Worm (Caenorhabditis elegans) whole organism, mixed stage, embryonic: ENCODE measurements around the gene twk-39.

Source experiments
- M03D4.4 ChIP-seq: sonication (generic microtip); optimal IDR thresholded peaks from 2 replicates; lab custom pipeline; 2017; ENCODE audit warnings: mild to moderate bottlenecking, missing genetic modification characterization, missing compliant biosample characterization
- elt-1 ChIP-seq: sonication (generic microtip); optimal IDR thresholded peaks from 2 replicates; lab custom pipeline; 2017; ENCODE audit warnings: missing genetic modification characterization, mild to moderate bottlenecking, missing compliant biosample characterization, antibody characterized with exemption, moderate library complexity, borderline replicate concordance; ENCODE audit not compliant: insufficient read depth
- ham-2 ChIP-seq: fragments of 200-800 bp; sonication (Bioruptor generic); optimal IDR thresholded peaks from 2 replicates; lab custom pipeline; 2018; ENCODE audit warnings: mild to moderate bottlenecking, missing genetic modification characterization, missing compliant biosample characterization
- lsy-2 ChIP-seq: fragments of 150-350 bp; optimal IDR thresholded peaks from 2 replicates; lab custom pipeline; 2014; ENCODE audit warnings: missing biosample characterization, missing genetic modification characterization
- nhr-28 ChIP-seq: fragments of 150-350 bp; optimal IDR thresholded peaks from 2 replicates; lab custom pipeline; 2014; ENCODE audit warnings: missing biosample characterization, missing genetic modification characterization
- nhr-76 ChIP-seq: sonication (generic microtip); optimal IDR thresholded peaks from 2 replicates; lab custom pipeline; 2017; ENCODE audit warnings: missing biosample characterization, missing genetic modification characterization
- pha-4 ChIP-seq: fragments of 150-350 bp; optimal IDR thresholded peaks from 2 replicates; lab custom pipeline; 2018; ENCODE audit warnings: missing biosample characterization, missing genetic modification reagents, missing genetic modification characterization
- snpc-4 ChIP-seq: fragments of 150-350 bp; optimal IDR thresholded peaks from 2 replicates; lab custom pipeline; 2014; ENCODE audit warnings: missing biosample characterization, missing genetic modification characterization
- ztf-11 ChIP-seq: fragments of 150-350 bp; optimal IDR thresholded peaks from 2 replicates; lab custom pipeline; 2014; ENCODE audit warnings: missing biosample characterization, missing genetic modification characterization

DNA sequence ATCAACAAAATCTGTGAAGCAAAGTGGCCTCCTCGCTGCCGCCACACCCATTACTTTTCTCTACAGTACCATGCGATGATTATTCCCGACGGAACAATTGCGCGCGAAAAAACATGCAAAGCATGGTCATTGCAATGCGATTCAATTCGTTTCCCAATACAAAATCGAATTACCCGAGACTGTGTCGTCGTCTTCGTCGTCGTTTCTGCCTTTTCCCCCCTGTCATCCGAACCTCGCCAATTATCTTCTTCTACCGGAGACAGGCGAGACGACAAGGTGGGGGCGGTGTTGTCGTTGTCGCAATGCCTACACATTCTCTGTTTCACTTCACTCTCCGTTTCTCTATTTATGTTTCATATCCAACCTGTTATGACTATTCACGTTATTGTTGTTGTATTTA is 16.3 kb downstream of the twk-39 start:
- TF ChIP-seq ham-2 (GFP tag; lab: Kevin White, UChicago) (no peak), M03D4.4 (tag; lab: Kevin White, UChicago) (no peak), pha-4 (tag; lab: Kevin White, UChicago) (no peak), nhr-76 (no peak), elt-1 (no peak), snpc-4 (tag; lab: Kevin White, UChicago) (no peak), lsy-2 (tag; lab: Kevin White, UChicago) (no peak), nhr-28 (no peak), ztf-11 (tag; lab: Kevin White, UChicago) (no peak)
